Worm (Caenorhabditis elegans): Measurements from ENCODE around the gene cut-3.
A peak's percentile ranks its signal among the peaks of the same experiment; 100 is the strongest.

ce11 chrII:8441519-8441918 is 5.1 kb downstream of the cut-3 start:
- no peak for TF ChIP-seq lin-39 (tag; optimal IDR thresholded peaks at IDR 0.05)
- no peak for TF ChIP-seq ceh-28 (tag; optimal IDR thresholded peaks at IDR 0.05)
- no peak for TF ChIP-seq fkh-2 (tag; optimal IDR thresholded peaks at IDR 0.05)
- no peak for TF ChIP-seq nhr-237 (tag; optimal IDR thresholded peaks at IDR 0.05)
- no peak for TF ChIP-seq ztf-11 (tag; optimal IDR thresholded peaks at IDR 0.05)
- TF ChIP-seq jun-1 (tag; optimal IDR thresholded peaks at IDR 0.05) = no peak
- TF ChIP-seq snpc-4 (tag; optimal IDR thresholded peaks at IDR 0.05) = no peak
- TF ChIP-seq tbx-2 (tag; optimal IDR thresholded peaks at IDR 0.05) = peak; percentile 18
- TF ChIP-seq nhr-11 (tag; optimal IDR thresholded peaks at IDR 0.05) = no peak
- no peak for TF ChIP-seq egl-5 (tag; optimal IDR thresholded peaks at IDR 0.05)
